Worm (Caenorhabditis elegans) whole organism, L4 larva: ENCODE measurements around the gene sra-32.
A peak's percentile ranks its signal among the peaks of the same experiment; 100 is the strongest.

Experiments used
- F10B5.3 ChIP-seq: sonication (generic microtip); optimal IDR thresholded peaks from 2 replicates; lab custom pipeline; 2016; ENCODE audit warnings: mild to moderate bottlenecking, missing genetic modification characterization, missing compliant biosample characterization
- F44E2.7 ChIP-seq: fragments of 200-800 bp; sonication (Bioruptor generic); IDR thresholded peaks from 2 replicates; pipeline ENCODE4 v2.1.2; 2022; ENCODE audit warnings: missing genetic modification characterization, missing compliant biosample characterization
- T26A8.4 ChIP-seq: fragments of 200-800 bp; sonication (Bioruptor generic); IDR thresholded peaks from 2 replicates; pipeline ENCODE4 v1.3.6; 2022; ENCODE audit warnings: missing genetic modification characterization, missing compliant biosample characterization
- Y105C5A.15 ChIP-seq: fragments of 200-800 bp; sonication (Bioruptor generic); IDR thresholded peaks from 2 replicates; pipeline ENCODE4 v1.3.6; 2022; ENCODE audit warnings: missing genetic modification characterization, missing compliant biosample characterization
- ZK337.2 ChIP-seq: fragments of 200-800 bp; sonication (Bioruptor generic); IDR thresholded peaks from 2 replicates; pipeline ENCODE4 v1.3.6; 2022; ENCODE audit warnings: missing genetic modification reagents, missing genetic modification characterization, missing compliant biosample characterization
- aha-1 ChIP-seq: fragments of 150-350 bp; peaks from one replicate; lab custom pipeline; 2014; ENCODE audit warnings: missing biosample characterization, missing genetic modification characterization
- aly-2 ChIP-seq: sonication (generic microtip); optimal IDR thresholded peaks from 2 replicates; lab custom pipeline; 2018; ENCODE audit warnings: missing biosample characterization, missing genetic modification characterization
- ceh-32 ChIP-seq: sonication (generic microtip); optimal IDR thresholded peaks from 2 replicates; lab custom pipeline; 2016; ENCODE audit warnings: mild to moderate bottlenecking, missing genetic modification characterization, missing compliant biosample characterization; ENCODE audit not compliant: poor library complexity
- ces-1 ChIP-seq: fragments of 150-350 bp; sonication (generic microtip); optimal IDR thresholded peaks from 4 replicates; lab custom pipeline; 2014; ENCODE audit warnings: missing biosample characterization, missing genetic modification reagents, missing genetic modification characterization
- daf-12 ChIP-seq: fragments of 150-350 bp; optimal IDR thresholded peaks from 2 replicates; lab custom pipeline; 2014; ENCODE audit warnings: missing biosample characterization, missing genetic modification reagents, missing genetic modification characterization
- daf-16 ChIP-seq, 3 experiments: sonication (generic microtip); optimal IDR thresholded peaks; 2 replicates each; lab custom pipeline; 2016 to 2017; ENCODE audit warnings: missing genetic modification characterization in 3 of 3, missing genetic modification reagents in 3 of 3, mild to moderate bottlenecking in 2 of 3, missing compliant biosample characterization in 2 of 3, missing biosample characterization in 1 of 3, moderate library complexity in 1 of 3
- daf-8 ChIP-seq: fragments of 200-800 bp; sonication (Bioruptor generic); IDR thresholded peaks from 2 replicates; pipeline ENCODE4 v1.3.6; 2022; ENCODE audit warnings: missing genetic modification characterization, missing compliant biosample characterization
- dmd-6 ChIP-seq: fragments of 200-800 bp; sonication (Bioruptor generic); IDR thresholded peaks from 2 replicates; pipeline ENCODE4 v1.3.6; 2022; ENCODE audit warnings: missing genetic modification reagents, missing genetic modification characterization, missing compliant biosample characterization
- dmd-8 ChIP-seq: fragments of 200-800 bp; sonication (Bioruptor generic); IDR thresholded peaks from 2 replicates; pipeline ENCODE4 v1.3.6; 2022; ENCODE audit warnings: missing genetic modification characterization, missing compliant biosample characterization
- dmd-9 ChIP-seq: fragments of 200-800 bp; sonication (Bioruptor generic); IDR thresholded peaks from 2 replicates; pipeline ENCODE4 v1.3.6; 2022; ENCODE audit warnings: missing genetic modification reagents, missing genetic modification characterization, missing compliant biosample characterization
- fkh-10 ChIP-seq: fragments of 150-350 bp; optimal IDR thresholded peaks from 2 replicates; lab custom pipeline; 2014; ENCODE audit warnings: missing biosample characterization, missing genetic modification reagents, missing genetic modification characterization
- hlh-30 ChIP-seq: sonication (generic microtip); optimal IDR thresholded peaks from 2 replicates; lab custom pipeline; 2017; ENCODE audit warnings: antibody characterized with exemption, mild to moderate bottlenecking, missing genetic modification characterization, missing compliant biosample characterization; ENCODE audit not compliant: insufficient read depth
- lin-13 ChIP-seq: fragments of 150-350 bp; optimal IDR thresholded peaks from 2 replicates; lab custom pipeline; 2014; ENCODE audit warnings: missing biosample characterization, missing genetic modification reagents, missing genetic modification characterization
- lin-15B ChIP-seq: fragments of 150-350 bp; sonication (generic microtip); optimal IDR thresholded peaks from 3 replicates; lab custom pipeline; 2014; ENCODE audit warnings: missing biosample characterization, missing genetic modification characterization
- lin-38 ChIP-seq: fragments of 200-800 bp; sonication (Bioruptor generic); IDR thresholded peaks from 2 replicates; pipeline ENCODE4 v1.3.6; 2022; ENCODE audit warnings: missing genetic modification reagents, missing genetic modification characterization, missing compliant biosample characterization
- madf-9 ChIP-seq: fragments of 200-800 bp; sonication (Bioruptor generic); conservative IDR thresholded peaks from 2 replicates; pipeline ENCODE4 v1.3.6; 2022; ENCODE audit warnings: missing genetic modification reagents, missing genetic modification characterization, missing compliant biosample characterization
- mdt-29 ChIP-seq: fragments of 200-800 bp; sonication (Bioruptor generic); IDR thresholded peaks from 2 replicates; pipeline ENCODE4 v1.3.6; 2022; ENCODE audit warnings: missing genetic modification reagents, missing genetic modification characterization, missing compliant biosample characterization
- mep-1 ChIP-seq: fragments of 150-350 bp; sonication (generic microtip); optimal IDR thresholded peaks from 3 replicates; lab custom pipeline; 2014; ENCODE audit warnings: missing biosample characterization, missing genetic modification characterization
- mxl-2 ChIP-seq: fragments of 200-800 bp; sonication (Bioruptor generic); conservative IDR thresholded peaks from 2 replicates; pipeline ENCODE4 v1.3.6; 2022; ENCODE audit warnings: missing genetic modification reagents, missing genetic modification characterization, missing compliant biosample characterization
- nhr-41 ChIP-seq: fragments of 200-800 bp; sonication (Bioruptor generic); IDR thresholded peaks from 2 replicates; pipeline ENCODE4 v1.3.6; 2022; ENCODE audit warnings: missing genetic modification reagents, missing genetic modification characterization, missing compliant biosample characterization
- nhr-76 ChIP-seq: fragments of 150-350 bp; optimal IDR thresholded peaks from 2 replicates; lab custom pipeline; 2014; ENCODE audit warnings: missing biosample characterization, missing genetic modification characterization
- nhr-77 ChIP-seq: fragments of 150-350 bp; optimal IDR thresholded peaks from 2 replicates; lab custom pipeline; 2014; ENCODE audit warnings: missing biosample characterization, missing genetic modification characterization
- rbr-2 ChIP-seq: sonication (generic microtip); optimal IDR thresholded peaks from 2 replicates; lab custom pipeline; 2016; ENCODE audit warnings: missing genotype, missing genetic modification characterization, missing compliant biosample characterization
- spr-1 ChIP-seq: sonication (generic microtip); optimal IDR thresholded peaks from 2 replicates; lab custom pipeline; 2016; ENCODE audit warnings: mild to moderate bottlenecking, missing genetic modification characterization, missing compliant biosample characterization
- spr-3 ChIP-seq: fragments of 200-800 bp; sonication (Bioruptor generic); optimal IDR thresholded peaks from 2 replicates; lab custom pipeline; 2018; ENCODE audit warnings: mild to moderate bottlenecking, missing genetic modification characterization, missing compliant biosample characterization
- unc-62 ChIP-seq, 3 experiments: fragments of 150-350 bp in 1 of 3; sonication (generic microtip); optimal IDR thresholded peaks in 2 of 3; peaks in 1 of 3; 1 replicate in 1 of 3; 2 replicates in 2 of 3; lab custom pipeline; 2014 to 2017; ENCODE audit warnings: missing biosample characterization in 3 of 3, missing genetic modification characterization in 3 of 3, missing genetic modification reagents in 3 of 3, missing genotype in 1 of 3

The sra-32 gene

ce11 chrII:4577391-4577790 lies 45.6 kb upstream of the sra-32 start:
- no peak for TF ChIP-seq T26A8.4 (GFP tag; lab: Robert Waterston, UW)
- no peak for TF ChIP-seq unc-62 (GFP tag; optimal IDR thresholded peaks at IDR 0.05 in 1 of 2; lab: Kevin White, UChicago)
- no peak for TF ChIP-seq unc-62 (tag; optimal IDR thresholded peaks at IDR 0.05; lab: Kevin White, UChicago)
- no peak for TF ChIP-seq daf-8 (GFP tag; lab: Robert Waterston, UW)
- no peak for TF ChIP-seq lin-13 (GFP tag; lab: Kevin White, UChicago)
- no peak for TF ChIP-seq ceh-32 (tag; lab: Kevin White, UChicago)
- no peak for TF ChIP-seq spr-1 (tag; lab: Kevin White, UChicago)
- TF ChIP-seq dmd-9 (GFP tag; lab: Robert Waterston, UW), result no peak
- no peak for TF ChIP-seq mdt-29 (GFP tag; lab: Robert Waterston, UW)
- TF ChIP-seq F44E2.7 (GFP tag; lab: Robert Waterston, UW), result no peak

ce11 chrII:4575579-4575978 lies 43.8 kb upstream of the sra-32 start:
- TF ChIP-seq ceh-32 (tag; lab: Kevin White, UChicago), result no peak
- peak in 1 of 2 experiments; percentile 82 for TF ChIP-seq unc-62 (GFP tag; optimal IDR thresholded peaks at IDR 0.05 in 1 of 2; lab: Kevin White, UChicago)
- no peak for TF ChIP-seq unc-62 (tag; optimal IDR thresholded peaks at IDR 0.05; lab: Kevin White, UChicago)

ce11 chrII:4574658-4575057 lies 42.9 kb upstream of the sra-32 start:
- TF ChIP-seq nhr-76 (tag; lab: Kevin White, UChicago), result no peak
- peak; percentile 88 for TF ChIP-seq ces-1 (GFP tag; lab: Kevin White, UChicago)

- TF ChIP-seq aha-1 (tag; lab: Kevin White, UChicago) (peak; percentile 80), madf-9 (GFP tag; lab: Robert Waterston, UW) (no peak), mxl-2 (GFP tag; lab: Robert Waterston, UW) (0 out of 2 replicates have a peak, but pooled peaks have one; percentile 4), Y105C5A.15 (GFP tag; lab: Robert Waterston, UW) (no peak)
- TF ChIP-seq, all 104 proteins: peak for 2
These were observed 41.3 kb upstream of the sra-32 start for ce11 chrII:4573084-4573483.

- no peak for TF ChIP-seq dmd-6 (GFP tag; lab: Robert Waterston, UW)
- no peak for TF ChIP-seq spr-3 (GFP tag; lab: Kevin White, UChicago)
- no peak for TF ChIP-seq nhr-41 (GFP tag; lab: Robert Waterston, UW)
- TF ChIP-seq lin-38, result no peak
- no peak for TF ChIP-seq rbr-2 (tag; lab: Kevin White, UChicago)
- TF ChIP-seq F10B5.3 (tag; lab: Kevin White, UChicago), result no peak
- no peak for TF ChIP-seq hlh-30 (tag; lab: Kevin White, UChicago)
- TF ChIP-seq aly-2, result no peak
- TF ChIP-seq nhr-77, result no peak
- TF ChIP-seq dmd-8 (GFP tag; lab: Robert Waterston, UW), result no peak
- TF ChIP-seq mep-1 (tag; lab: Kevin White, UChicago), result no peak
- no peak for TF ChIP-seq fkh-10 (GFP tag; lab: Kevin White, UChicago)
- TF ChIP-seq ZK337.2 (GFP tag; lab: Robert Waterston, UW), result no peak
- no peak for TF ChIP-seq daf-16 (GFP tag; optimal IDR thresholded peaks at IDR 0.05; lab: Kevin White, UChicago)
- no peak for TF ChIP-seq daf-16 (tag; optimal IDR thresholded peaks at IDR 0.05; lab: Kevin White, UChicago)
- no peak for TF ChIP-seq daf-12 (tag; lab: Kevin White, UChicago)
- no peak for TF ChIP-seq lin-15B (tag; lab: Kevin White, UChicago)
These were observed 40.8 kb upstream of the sra-32 start for ce11 chrII:4572579-4572978.
